Worm (Caenorhabditis elegans) whole organism, L4/young adult: Measurements from ENCODE around the gene mam-4.

Experiments
- W03F9.2 ChIP-seq: fragments of 150-350 bp; optimal IDR thresholded peaks from 2 replicates; lab custom pipeline; 2014; ENCODE audit warnings: missing biosample characterization, missing genetic modification characterization
- dao-5 ChIP-seq: sonication (generic microtip); optimal IDR thresholded peaks from 2 replicates; lab custom pipeline; 2016; ENCODE audit warnings: missing genotype, missing genetic modification characterization, moderate library complexity, missing compliant biosample characterization
- him-1 ChIP-seq: sonication (generic microtip); optimal IDR thresholded peaks from 2 replicates; lab custom pipeline; 2016; ENCODE audit warnings: missing genotype, missing genetic modification reagents, missing genetic modification characterization, missing compliant biosample characterization

mam-4 gene

ce11 chrV:11290888-11291287, 42.9 kb downstream of the mam-4 start, which contains the start of gene C03E10.1:
Gene C03E10.1, plus strand, starts transcription at chrV:11291188.
- TF ChIP-seq dao-5 (tag; lab: Kevin White, UChicago) = no peak
- no peak for TF ChIP-seq W03F9.2
- TF ChIP-seq him-1 = no peak

DNA sequence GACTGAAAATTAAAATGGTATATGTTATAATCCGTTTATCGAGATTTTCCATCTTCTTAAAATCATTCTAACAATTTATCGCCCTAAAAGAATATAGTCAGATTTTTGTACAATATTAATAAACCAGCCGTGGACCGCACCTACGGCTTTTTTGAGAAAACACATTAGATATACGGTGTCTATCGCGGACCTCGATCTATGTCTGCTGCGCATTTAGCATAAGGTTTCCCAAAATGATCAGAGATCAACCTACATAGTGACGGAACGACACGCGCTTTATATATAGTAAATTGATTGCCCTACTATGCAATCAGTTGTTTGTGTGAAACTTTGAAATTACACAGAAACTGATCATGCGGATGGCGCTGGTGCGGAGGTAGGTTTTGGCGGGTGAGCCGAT, 44.7 kb downstream of the mam-4 start:
- TF ChIP-seq dao-5 (tag; lab: Kevin White, UChicago) = no peak
- no peak for TF ChIP-seq him-1
- TF ChIP-seq W03F9.2 = no peak

DNA sequence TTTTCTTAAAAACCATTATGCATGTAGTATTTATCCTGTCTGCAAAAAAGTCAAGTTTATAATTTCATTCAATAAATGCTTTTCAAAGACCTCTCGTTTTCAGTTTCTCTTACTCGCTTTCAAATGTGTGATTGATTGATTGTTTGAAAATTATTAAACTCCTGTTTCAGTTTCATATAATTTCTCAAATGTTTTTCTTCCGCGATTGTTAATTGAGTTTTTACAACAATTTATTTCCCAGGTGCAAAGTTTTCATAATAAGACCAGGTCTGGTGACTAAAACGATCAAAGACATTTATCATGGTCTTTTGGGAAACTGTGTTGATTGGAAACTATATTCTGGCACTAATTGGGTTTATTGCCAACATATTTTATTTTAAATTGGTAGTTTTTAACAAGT, 46.4 kb downstream of the mam-4 start, which contains the start of gene T03F7.6:
Gene T03F7.6 (plus strand): TSS at position 301 of the 400 bp plus-strand sequence.
- no peak for TF ChIP-seq dao-5 (tag; lab: Kevin White, UChicago)

DNA sequence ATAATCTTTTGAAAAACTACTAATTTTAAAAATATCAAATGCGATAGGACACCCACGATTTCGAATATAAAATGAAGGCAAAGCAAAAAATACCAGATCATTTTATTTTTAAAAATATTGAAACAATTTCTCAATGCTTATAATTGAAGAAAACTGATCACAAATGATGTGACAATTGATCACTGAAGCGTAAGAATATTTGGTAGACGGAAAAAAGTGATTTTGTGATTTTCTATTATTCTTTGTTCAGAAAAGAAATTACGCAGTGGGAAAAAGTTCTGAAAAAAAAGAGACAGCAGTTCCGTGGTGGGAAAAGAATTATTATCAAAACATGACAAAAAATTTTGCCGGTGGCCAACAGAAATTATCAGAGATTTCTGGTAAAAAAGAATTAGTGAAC, 50.7 kb downstream of the mam-4 start, which contains the start of gene T03F7.5:
Gene T03F7.5 (minus strand): TSS at position 101 of the 400 bp plus-strand sequence.
- TF ChIP-seq W03F9.2 (no peak), dao-5 (tag; lab: Kevin White, UChicago) (no peak), him-1 (no peak)

- TF ChIP-seq dao-5 (tag; lab: Kevin White, UChicago) = no peak
- TF ChIP-seq W03F9.2 = no peak
- TF ChIP-seq him-1 = no peak
Measured at ce11 chrV:11299406-11299805, 51.5 kb downstream of the mam-4 start.

- no peak for TF ChIP-seq him-1
- TF ChIP-seq dao-5 (tag; lab: Kevin White, UChicago) = no peak
- TF ChIP-seq W03F9.2 = no peak
Measured at ce11 chrV:11300539-11300938, 52.6 kb downstream of the mam-4 start, which contains the start of gene srh-47. Gene srh-47, minus strand, starts transcription at chrV:11300639.
